Fruit fly (Drosophila melanogaster) whole organism, adult: Measurements from ENCODE around the gene CG44574.

Source experiments
- CG1620 ChIP-seq: fragments of 200-800 bp; sonication (Bioruptor generic); optimal IDR thresholded peaks from 2 replicates; lab custom pipeline; 2016; ENCODE audit warnings: missing biosample characterization, missing genetic modification characterization
- Hr96 ChIP-seq: fragments of 200-800 bp; sonication (Bioruptor generic); optimal IDR thresholded peaks from 2 replicates; lab custom pipeline; 2016; ENCODE audit warnings: missing biosample characterization, missing genetic modification characterization
- kay ChIP-seq: fragments of 200-800 bp; sonication (Bioruptor generic); peaks from one replicate; lab custom pipeline; 2016; ENCODE audit warnings: missing biosample characterization, missing genetic modification characterization, borderline replicate concordance
- pad ChIP-seq: fragments of 200-800 bp; sonication (Bioruptor generic); optimal IDR thresholded peaks from 3 replicates; lab custom pipeline; 2017; ENCODE audit warnings: missing biosample characterization, missing genetic modification characterization, mild to moderate bottlenecking, moderate library complexity, missing genetic modification reagents

- TF ChIP-seq CG1620 (GFP tag; lab: Kevin White, UChicago) (no peak), pad (GFP tag; lab: Kevin White, UChicago) (no peak), kay (GFP tag; lab: Kevin White, UChicago) (no peak), Hr96 (GFP tag; lab: Kevin White, UChicago) (no peak)
Observed at dm6 chr2L:5883441-5883840, at the start of gene CG44574.
